Fruit fly (Drosophila melanogaster) ovary, adult (tissue): ENCODE results near the gene CG31178.
A peak's percentile ranks its signal among the peaks of the same experiment; 100 is the strongest.

Experiments
- CG17801 ChIP-seq: fragments of 200-800 bp; optimal IDR thresholded peaks from 2 replicates; lab custom pipeline; 2019; ENCODE audit warnings: missing biosample characterization, mild to moderate bottlenecking, missing genetic modification characterization, moderate library complexity; ENCODE audit not compliant: partially characterized antibody

Gene CG31178

DNA sequence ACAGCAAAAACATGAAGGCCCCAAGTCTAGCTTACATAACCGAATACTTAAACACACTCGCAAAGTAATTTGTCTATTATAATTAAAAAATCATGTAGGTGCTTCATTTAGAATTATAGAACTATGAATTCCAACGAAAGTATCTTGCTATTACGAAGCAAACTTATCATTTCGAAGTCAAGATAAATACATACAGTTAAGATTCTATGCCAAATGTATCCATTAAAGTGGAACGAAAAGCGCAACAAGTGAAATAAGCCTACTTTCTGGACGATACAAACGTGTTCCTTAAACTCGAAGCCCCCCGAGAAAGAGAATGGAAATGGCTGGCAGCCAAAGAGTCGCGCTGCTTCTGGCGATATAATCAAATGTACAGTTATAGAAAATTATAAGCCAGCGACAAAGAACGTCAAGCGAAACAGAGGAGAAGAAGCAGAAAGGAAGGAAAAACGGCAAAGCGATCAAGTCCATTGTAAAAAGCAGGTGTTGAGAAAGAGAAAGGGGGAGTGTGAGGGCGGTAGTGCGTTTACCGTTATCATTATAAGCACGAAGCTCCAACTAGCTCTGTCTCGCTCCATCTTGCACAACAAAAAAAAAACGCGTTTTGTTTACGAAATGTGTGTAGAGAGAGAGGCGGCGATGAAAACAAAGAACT, 20.8 kb upstream of the CG31178 start:
- TF ChIP-seq CG17801 (GFP tag; lab: Kevin White, UChicago) = peak; percentile 68

- TF ChIP-seq CG17801 (GFP tag; lab: Kevin White, UChicago) = peak; percentile 19
Measured at dm6 chr3R:21853618-21854573, 19.6 kb upstream of the CG31178 start.

dm6 chr3R:21854574-21855468, 18.7 kb upstream of the CG31178 start:
- TF ChIP-seq CG17801 (GFP tag; lab: Kevin White, UChicago) = no peak

- TF ChIP-seq CG17801 (GFP tag; lab: Kevin White, UChicago) = no peak
Measured at dm6 chr3R:21855469-21855826, 18.1 kb upstream of the CG31178 start.

DNA sequence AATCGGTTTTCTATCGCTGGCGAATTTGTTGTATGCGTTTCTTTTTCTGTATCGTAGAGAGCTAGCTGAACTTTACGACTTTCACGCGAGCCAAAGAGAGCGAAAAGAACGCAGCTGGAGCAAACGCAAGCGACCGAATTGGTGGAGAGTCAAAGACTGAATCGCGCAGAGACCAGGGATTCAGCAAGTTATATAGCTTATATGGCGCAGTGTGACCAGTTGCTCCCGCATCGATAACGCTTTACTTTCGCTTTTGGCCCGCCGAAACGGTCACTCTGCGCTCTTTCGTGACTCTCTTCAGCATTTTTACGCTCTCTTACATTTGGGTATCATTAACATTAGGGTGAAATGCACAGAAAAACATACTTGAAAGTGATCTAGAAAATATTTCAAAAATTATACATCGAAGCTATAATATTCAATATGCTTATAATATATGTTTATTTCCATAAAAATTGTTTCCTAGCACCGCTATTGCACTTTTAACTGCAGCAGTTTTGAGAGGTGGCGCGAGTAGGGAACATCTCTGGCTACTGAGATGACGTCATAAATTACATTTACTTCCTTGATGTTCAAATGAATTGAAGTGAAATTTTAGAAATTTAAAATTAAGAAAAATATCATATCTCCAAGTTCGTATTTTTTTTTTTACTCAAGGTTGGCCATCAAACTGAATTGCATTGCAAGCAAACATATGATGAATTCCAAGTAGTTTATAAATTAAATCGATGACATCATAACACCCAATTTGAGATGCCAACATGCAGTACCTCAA, 17.3 kb upstream of the CG31178 start, which contains the start of gene glec:
Gene glec, minus strand, starts transcription at position 169 of the 775 bp plus-strand sequence.
- TF ChIP-seq CG17801 (GFP tag; lab: Kevin White, UChicago) = peak; percentile 3

DNA sequence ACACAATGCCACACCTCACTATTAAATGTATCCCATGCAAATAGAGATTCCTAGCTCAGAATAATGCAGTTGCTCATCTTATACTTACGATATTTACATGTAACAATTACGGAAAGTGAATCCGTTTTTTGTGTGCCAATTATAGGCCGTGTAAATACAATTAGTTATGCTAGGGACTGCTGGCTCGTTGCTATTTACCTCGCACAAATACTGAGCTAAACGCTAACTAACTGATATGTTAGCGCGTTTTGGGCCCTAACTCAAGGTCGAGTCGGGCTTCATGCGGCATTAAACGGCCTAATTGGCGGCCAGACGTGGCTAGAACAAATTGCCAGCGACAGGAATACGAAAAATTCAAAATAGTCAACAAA, 16.7 kb upstream of the CG31178 start:
- TF ChIP-seq CG17801 (GFP tag; lab: Kevin White, UChicago) = no peak

DNA sequence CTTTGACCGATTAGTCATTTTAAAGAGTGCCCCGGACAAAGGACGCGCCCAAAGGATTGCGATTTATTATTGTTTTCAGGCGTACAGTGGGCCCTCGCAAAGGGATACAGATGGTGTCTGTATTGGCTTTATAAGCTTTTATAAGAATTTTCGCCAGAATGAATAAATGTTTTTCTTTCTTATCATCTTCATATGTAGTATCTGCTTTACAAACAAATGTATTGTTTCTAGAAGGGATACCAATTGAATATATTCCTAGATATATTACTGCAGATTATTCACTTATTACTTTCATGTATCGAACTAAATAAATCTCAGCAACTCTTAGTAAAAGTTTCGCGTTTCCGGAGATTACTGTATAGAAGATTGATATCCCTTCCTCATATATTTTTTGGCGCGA, 16.0 kb upstream of the CG31178 start:
- TF ChIP-seq CG17801 (GFP tag; lab: Kevin White, UChicago) = no peak

- no peak for TF ChIP-seq CG17801 (GFP tag; lab: Kevin White, UChicago)
Measured at dm6 chr3R:21858290-21858875, 15.2 kb upstream of the CG31178 start.

DNA sequence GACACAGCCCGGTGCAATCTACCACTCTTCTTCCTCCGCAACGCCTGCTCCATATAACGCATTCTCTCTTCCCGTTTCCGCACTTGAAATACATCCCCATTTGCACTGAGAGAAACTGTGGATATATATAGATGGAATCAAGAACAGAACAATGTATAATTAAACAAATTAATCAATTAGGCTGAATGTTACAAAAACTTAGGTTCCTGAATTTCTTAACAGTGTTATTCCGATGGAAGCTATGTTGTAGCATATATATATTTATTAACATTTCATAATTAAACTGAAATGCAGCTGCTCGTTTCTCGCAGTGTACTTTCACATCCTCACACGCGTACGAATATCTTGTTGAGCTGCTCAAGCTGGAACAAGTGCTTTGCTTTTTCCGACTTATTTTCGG, 14.0 kb upstream of the CG31178 start:
- TF ChIP-seq CG17801 (GFP tag; lab: Kevin White, UChicago) = no peak

DNA sequence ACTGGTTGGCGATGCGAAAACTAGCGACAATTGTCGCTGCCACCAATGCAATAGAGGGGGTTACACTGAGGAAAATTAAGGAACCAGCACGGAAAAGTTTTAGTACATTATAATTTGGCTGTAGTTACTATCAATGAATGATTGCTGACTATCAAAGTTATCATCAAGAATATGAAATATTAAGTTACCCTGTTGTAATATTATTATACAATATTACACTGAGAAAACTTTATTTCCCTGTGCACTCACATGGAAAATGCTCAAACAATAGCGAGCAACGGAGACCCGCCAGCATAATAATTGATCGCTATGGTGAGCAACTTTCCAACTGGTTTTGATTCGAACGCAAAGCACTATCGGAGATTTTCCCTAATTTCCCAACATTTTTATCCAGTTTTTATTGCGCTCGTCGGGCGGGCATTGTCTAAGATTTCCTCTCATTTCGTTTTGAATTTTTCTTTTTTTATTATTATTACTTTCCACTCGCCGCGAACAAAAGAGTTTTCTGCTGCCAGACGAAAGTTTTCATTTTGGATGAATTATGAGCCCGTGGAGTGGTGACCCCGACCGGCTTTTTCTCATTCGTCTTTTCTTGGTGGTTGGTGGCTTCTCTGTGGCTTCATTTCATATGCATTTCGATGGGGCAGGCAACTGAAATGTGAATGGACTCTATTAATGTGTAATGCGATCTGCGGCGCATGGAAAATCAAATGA, 11.2 kb upstream of the CG31178 start:
- no peak for TF ChIP-seq CG17801 (GFP tag; lab: Kevin White, UChicago)

DNA sequence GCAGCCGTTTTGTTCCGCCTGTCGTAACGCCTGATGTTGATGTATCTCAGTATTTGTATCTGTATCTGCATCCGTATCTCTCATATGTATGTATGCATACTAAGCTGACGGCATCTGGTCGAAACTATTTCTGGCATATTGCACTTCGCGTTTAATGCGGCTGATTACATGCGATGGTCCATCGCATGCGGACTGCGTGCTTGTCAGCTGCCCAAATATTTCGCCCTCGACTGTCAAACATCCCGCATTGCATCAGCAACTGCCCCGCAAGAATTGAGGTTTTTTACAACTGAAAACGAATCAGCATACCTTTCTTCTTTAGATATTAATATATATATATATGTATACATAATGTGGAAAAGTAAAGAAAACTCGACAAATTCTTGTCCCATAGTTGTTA, 10.7 kb upstream of the CG31178 start:
- TF ChIP-seq CG17801 (GFP tag; lab: Kevin White, UChicago) = no peak

dm6 chr3R:21863817-21864384, 9.6 kb upstream of the CG31178 start:
- no peak for TF ChIP-seq CG17801 (GFP tag; lab: Kevin White, UChicago)

DNA sequence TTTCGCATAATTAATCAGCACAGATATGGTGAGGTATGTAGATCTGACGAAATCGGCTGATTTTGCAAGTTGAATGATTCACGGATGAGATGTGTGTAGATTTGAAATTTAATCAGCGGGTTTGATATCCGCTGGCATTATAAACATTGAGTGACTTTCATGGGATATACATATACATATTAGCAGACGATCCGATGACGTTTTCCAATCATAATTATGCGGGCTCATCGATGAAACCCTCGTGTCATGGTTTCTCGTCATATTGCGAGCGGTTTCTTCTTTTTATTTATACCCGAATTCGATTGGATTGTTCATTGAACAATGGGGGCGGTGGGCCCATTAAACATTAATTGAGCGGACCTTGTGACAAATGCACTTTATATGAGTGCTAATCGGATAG, 9.1 kb upstream of the CG31178 start:
- no peak for TF ChIP-seq CG17801 (GFP tag; lab: Kevin White, UChicago)
